Fruit fly (Drosophila melanogaster) whole organism, embryonic: ENCODE measurements around the gene Zwilch.
A peak's percentile ranks its signal among the peaks of the same experiment; 100 is the strongest.

Experiments
- BEAF-32 ChIP-seq: fragments of 200-800 bp; sonication (Bioruptor generic); optimal IDR thresholded peaks from 3 replicates; lab custom pipeline; 2017; ENCODE audit warnings: missing biosample characterization, missing genetic modification characterization, mild to moderate bottlenecking, moderate library complexity, missing genetic modification reagents
- CG10209 ChIP-seq: fragments of 200-800 bp; sonication (Bioruptor generic); optimal IDR thresholded peaks from 3 replicates; lab custom pipeline; 2017; ENCODE audit warnings: missing biosample characterization, mild to moderate bottlenecking, missing genetic modification characterization, missing genetic modification reagents
- CG10274 ChIP-seq: fragments of 200-800 bp; sonication (Bioruptor generic); optimal IDR thresholded peaks from 3 replicates; lab custom pipeline; 2017; ENCODE audit warnings: missing biosample characterization, mild to moderate bottlenecking, missing genetic modification characterization
- CG10431 ChIP-seq: fragments of 200-800 bp; sonication (Bioruptor generic); optimal IDR thresholded peaks from 3 replicates; lab custom pipeline; 2018; ENCODE audit warnings: missing biosample characterization, mild to moderate bottlenecking, missing genetic modification characterization
- CG10959 ChIP-seq: fragments of 200-800 bp; sonication (Bioruptor generic); IDR thresholded peaks from 2 replicates; pipeline ENCODE4 v1.3.6; 2022; ENCODE audit warnings: missing biosample characterization, missing genetic modification characterization
- CG11695 ChIP-seq: fragments of 200-800 bp; sonication (Bioruptor generic); IDR thresholded peaks from 3 replicates; pipeline ENCODE4 v1.3.6; 2022; ENCODE audit warnings: missing biosample characterization, missing genetic modification characterization
- CG11696 ChIP-seq: fragments of 200-800 bp; sonication (Bioruptor generic); IDR thresholded peaks from 2 replicates; pipeline ENCODE4 v1.3.6; 2022; ENCODE audit warnings: missing biosample characterization, missing genetic modification characterization
- CG11723 ChIP-seq: fragments of 200-800 bp; sonication (Bioruptor generic); optimal IDR thresholded peaks from 2 replicates; lab custom pipeline; 2017; ENCODE audit warnings: missing biosample characterization, mild to moderate bottlenecking, missing genetic modification characterization
- CG14014 ChIP-seq: fragments of 200-800 bp; sonication (Bioruptor generic); IDR thresholded peaks from 2 replicates; pipeline ENCODE4 v1.3.6; 2022; ENCODE audit warnings: missing biosample characterization, missing genetic modification characterization
- CG14710 ChIP-seq: fragments of 200-800 bp; sonication (Bioruptor generic); optimal IDR thresholded peaks from 3 replicates; lab custom pipeline; 2019; ENCODE audit warnings: missing biosample characterization, mild to moderate bottlenecking, missing genetic modification characterization, moderate library complexity
- CG14965 ChIP-seq: fragments of 200-800 bp; sonication (Bioruptor generic); optimal IDR thresholded peaks from 2 replicates; lab custom pipeline; 2016; ENCODE audit warnings: missing biosample characterization, missing genetic modification characterization, borderline replicate concordance
- CG15479 ChIP-seq: fragments of 200-800 bp; sonication (Bioruptor generic); optimal IDR thresholded peaks from 3 replicates; lab custom pipeline; 2019; ENCODE audit warnings: missing biosample characterization, mild to moderate bottlenecking, missing genetic modification characterization, moderate library complexity
- CG16779 ChIP-seq: fragments of 200-800 bp; sonication (Bioruptor generic); IDR thresholded peaks from 2 replicates; pipeline ENCODE4 v1.3.6; 2022; ENCODE audit warnings: missing biosample characterization, missing genetic modification characterization
- CG31224 ChIP-seq: fragments of 200-800 bp; sonication (Bioruptor generic); IDR thresholded peaks from 2 replicates; pipeline ENCODE4 v1.3.6; 2022; ENCODE audit warnings: missing biosample characterization, missing genetic modification characterization
- CG3163 ChIP-seq: fragments of 200-800 bp; sonication (Bioruptor generic); optimal IDR thresholded peaks from 3 replicates; lab custom pipeline; 2016; ENCODE audit warnings: missing biosample characterization, missing genetic modification characterization
- CG3847 ChIP-seq: fragments of 200-800 bp; sonication (Bioruptor generic); IDR thresholded peaks from 2 replicates; pipeline ENCODE4 v1.3.6; 2022; ENCODE audit warnings: missing biosample characterization, missing genetic modification characterization
- CG8924 ChIP-seq: fragments of 200-800 bp; optimal IDR thresholded peaks from 3 replicates; lab custom pipeline; 2019; ENCODE audit warnings: missing biosample characterization, mild to moderate bottlenecking, missing genetic modification characterization, moderate library complexity
- CHES-1-like ChIP-seq: fragments of 200-800 bp; sonication (Bioruptor generic); optimal IDR thresholded peaks from 2 replicates; lab custom pipeline; 2016; ENCODE audit warnings: missing biosample characterization, missing genetic modification characterization
- ERR ChIP-seq: fragments of 200-800 bp; sonication (Bioruptor generic); optimal IDR thresholded peaks from 2 replicates; lab custom pipeline; 2016; ENCODE audit warnings: missing biosample characterization, missing genetic modification characterization
- Elba2 ChIP-seq: fragments of 200-800 bp; sonication (Bioruptor generic); optimal IDR thresholded peaks from 3 replicates; lab custom pipeline; 2016; ENCODE audit warnings: missing biosample characterization, missing genetic modification characterization
- HmgZ ChIP-seq: fragments of 200-800 bp; sonication (Bioruptor generic); optimal IDR thresholded peaks from 2 replicates; lab custom pipeline; 2018; ENCODE audit warnings: missing biosample characterization, mild to moderate bottlenecking, missing genetic modification characterization
- Hr51 ChIP-seq, 2 experiments: fragments of 200-800 bp; sonication (Bioruptor generic); optimal IDR thresholded peaks; 2 replicates in 1 of 2; 3 replicates in 1 of 2; lab custom pipeline; 2016 to 2018; ENCODE audit warnings: missing biosample characterization in 2 of 2, missing genetic modification characterization in 2 of 2, mild to moderate bottlenecking in 1 of 2, moderate library complexity in 1 of 2
- MESR4 ChIP-seq: fragments of 200-800 bp; sonication (Bioruptor generic); optimal IDR thresholded peaks from 2 replicates; lab custom pipeline; 2018; ENCODE audit warnings: missing biosample characterization, mild to moderate bottlenecking, missing genetic modification characterization, moderate library complexity
- Max ChIP-seq: fragments of 200-800 bp; sonication (Bioruptor generic); optimal IDR thresholded peaks from 2 replicates; lab custom pipeline; 2016; ENCODE audit warnings: missing biosample characterization, mild to moderate bottlenecking, missing genetic modification characterization
- Neu2 ChIP-seq: fragments of 200-800 bp; sonication (Bioruptor generic); optimal IDR thresholded peaks from 3 replicates; lab custom pipeline; 2016; ENCODE audit warnings: missing biosample characterization, missing genetic modification characterization, borderline replicate concordance
- Nf-YB ChIP-seq: fragments of 200-800 bp; sonication (Bioruptor generic); optimal IDR thresholded peaks from 3 replicates; lab custom pipeline; 2019; ENCODE audit warnings: missing biosample characterization, mild to moderate bottlenecking, missing genetic modification characterization, moderate library complexity
- Poxn ChIP-seq: fragments of 200-800 bp; sonication (Bioruptor generic); IDR thresholded peaks from 2 replicates; pipeline ENCODE4 v1.3.6; 2022; ENCODE audit warnings: missing biosample characterization, missing genetic modification characterization
- Rfx ChIP-seq: fragments of 200-800 bp; sonication (Bioruptor generic); IDR thresholded peaks from 2 replicates; pipeline ENCODE4 v1.3.6; 2022; ENCODE audit warnings: missing biosample characterization, missing genetic modification characterization
- Usf ChIP-seq: fragments of 200-800 bp; sonication (Bioruptor generic); optimal IDR thresholded peaks from 2 replicates; lab custom pipeline; 2017; ENCODE audit warnings: missing genotype, missing biosample characterization, missing genetic modification characterization
- abd-A ChIP-seq: fragments of 200-800 bp; sonication (Bioruptor generic); optimal IDR thresholded peaks from 3 replicates; lab custom pipeline; 2019; ENCODE audit warnings: missing biosample characterization, mild to moderate bottlenecking, missing genetic modification characterization, moderate library complexity
- ara ChIP-seq: fragments of 200-800 bp; sonication (Bioruptor generic); IDR thresholded peaks from 2 replicates; pipeline ENCODE4 v1.3.6; 2022; ENCODE audit warnings: missing biosample characterization, missing genetic modification characterization
- bbx ChIP-seq: fragments of 200-800 bp; sonication (Bioruptor generic); IDR thresholded peaks from 2 replicates; pipeline ENCODE4 v1.3.6; 2022; ENCODE audit warnings: missing biosample characterization, missing genetic modification characterization; ENCODE audit not compliant: partially characterized antibody
- crp ChIP-seq, 2 experiments: fragments of 200-800 bp; sonication (Bioruptor generic); optimal IDR thresholded peaks; 2 replicates in 1 of 2; 3 replicates in 1 of 2; lab custom pipeline; 2017; ENCODE audit warnings: missing biosample characterization in 2 of 2, missing genetic modification characterization in 2 of 2, mild to moderate bottlenecking in 1 of 2, moderate library complexity in 1 of 2
- dati ChIP-seq: fragments of 200-800 bp; sonication (Bioruptor generic); IDR thresholded peaks from 2 replicates; pipeline ENCODE4 v1.3.6; 2022; ENCODE audit warnings: missing biosample characterization, missing genetic modification characterization
- dmrt99B ChIP-seq: fragments of 200-800 bp; sonication (Bioruptor generic); optimal IDR thresholded peaks from 2 replicates; lab custom pipeline; 2018; ENCODE audit warnings: missing biosample characterization, mild to moderate bottlenecking, missing genetic modification characterization, moderate library complexity
- gem ChIP-seq: fragments of 200-800 bp; sonication (Bioruptor generic); optimal IDR thresholded peaks from 2 replicates; lab custom pipeline; 2019; ENCODE audit warnings: missing biosample characterization, mild to moderate bottlenecking, missing genetic modification characterization, moderate library complexity
- ham ChIP-seq: fragments of 200-800 bp; sonication (Bioruptor generic); IDR thresholded peaks from 2 replicates; pipeline ENCODE4 v1.3.6; 2022; ENCODE audit warnings: missing biosample characterization, missing genetic modification characterization
- hkb ChIP-seq, 2 experiments: fragments of 200-800 bp in 1 of 2; fragments of >200 bp in 1 of 2; sonication (Bioruptor generic) in 1 of 2; IDR thresholded peaks in 1 of 2; optimal IDR thresholded peaks in 1 of 2; 2 replicates each; pipeline versions ENCODE4 v1.3.6 to Lab custom; 2017 to 2022; ENCODE audit warnings: missing biosample characterization in 1 of 2, missing genetic modification characterization in 1 of 2
- ind ChIP-seq: fragments of 200-800 bp; sonication (Bioruptor generic); optimal IDR thresholded peaks from 3 replicates; lab custom pipeline; 2016; ENCODE audit warnings: missing biosample characterization, missing genetic modification characterization
- inv ChIP-seq: fragments of 200-800 bp; sonication (Bioruptor generic); IDR thresholded peaks from 2 replicates; pipeline ENCODE4 v1.3.6; 2022; ENCODE audit warnings: missing biosample characterization, missing genetic modification characterization; ENCODE audit not compliant: partially characterized antibody
- kah ChIP-seq: fragments of 200-800 bp; sonication (Bioruptor generic); optimal IDR thresholded peaks from 2 replicates; lab custom pipeline; 2018; ENCODE audit warnings: missing biosample characterization, mild to moderate bottlenecking, missing genetic modification characterization
- lola ChIP-seq, 3 experiments: fragments of >200 bp in 2 of 3; fragments of 200-800 bp in 1 of 3; sonication (Bioruptor generic) in 1 of 3; optimal IDR thresholded peaks; 2 replicates each; lab custom pipeline; 2017 to 2019; ENCODE audit warnings: missing biosample characterization in 3 of 3, missing genetic modification characterization in 3 of 3, mild to moderate bottlenecking in 1 of 3, moderate library complexity in 1 of 3
- pan ChIP-seq, 4 experiments: fragments of >200 bp in 3 of 4; fragments of 200-800 bp in 1 of 4; sonication (Bioruptor generic) in 1 of 4; optimal IDR thresholded peaks in 3 of 4; IDR thresholded peaks in 1 of 4; 2 replicates each; pipeline versions ENCODE4 v1.3.6 to Lab custom; 2017 to 2022; ENCODE audit warnings: missing biosample characterization in 2 of 4, missing genetic modification characterization in 2 of 4, mixed read lengths in 1 of 4
- scrt ChIP-seq: fragments of 200-800 bp; sonication (Bioruptor generic); optimal IDR thresholded peaks from 2 replicates; lab custom pipeline; 2018; ENCODE audit warnings: missing biosample characterization, mild to moderate bottlenecking, missing genetic modification characterization, moderate library complexity
- seq ChIP-seq: fragments of 200-800 bp; sonication (Bioruptor generic); IDR thresholded peaks from 2 replicates; pipeline ENCODE4 v1.3.6; 2022; ENCODE audit warnings: missing biosample characterization, missing genetic modification characterization
- ssp ChIP-seq: fragments of 200-800 bp; sonication (Bioruptor generic); IDR thresholded peaks from 2 replicates; pipeline ENCODE4 v1.3.6; 2022; ENCODE audit warnings: missing biosample characterization, missing genetic modification characterization
- ttk ChIP-seq: fragments of 200-800 bp; sonication (Bioruptor generic); IDR thresholded peaks from 2 replicates; pipeline ENCODE4 v2.1.2; 2022; ENCODE audit warnings: missing biosample characterization, missing genetic modification characterization
- usp ChIP-seq: fragments of >200 bp; optimal IDR thresholded peaks from 2 replicates; lab custom pipeline; 2017; ENCODE audit warnings: missing biosample characterization, missing genetic modification characterization

The Zwilch gene

DNA sequence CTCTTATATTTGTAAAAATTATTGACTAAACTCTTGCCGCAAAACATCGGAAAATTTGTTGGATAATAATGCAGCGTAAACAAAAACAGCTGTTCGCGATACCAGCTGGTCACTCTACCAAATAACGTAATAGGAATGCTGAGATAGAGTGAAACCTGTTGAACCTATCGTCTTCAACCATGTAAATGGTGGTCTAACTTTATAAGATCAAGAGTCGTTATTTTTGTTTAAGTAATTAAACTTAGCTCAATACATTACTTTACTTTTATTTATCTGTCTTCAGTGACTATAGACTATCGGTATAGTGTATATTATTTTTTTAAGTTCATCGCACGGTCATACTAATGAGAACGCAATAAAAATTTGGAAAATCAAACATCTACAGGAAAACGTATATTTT is 41.6 kb upstream of the Zwilch start, which contains the start of the genes CG1750 and spn-F (continued):
- no peak for TF ChIP-seq Rfx (GFP tag; lab: Robert Waterston, UW)
- no peak for TF ChIP-seq ara (GFP tag; lab: Robert Waterston, UW)
- TF ChIP-seq CG10431, result no peak
- peak; percentile 39 for TF ChIP-seq HmgZ (tag; lab: Kevin White, UChicago)
- no peak for TF ChIP-seq abd-A (tag; lab: Kevin White, UChicago)
- no peak for TF ChIP-seq CG10959
- no peak for TF ChIP-seq dmrt99B (tag; lab: Kevin White, UChicago)
- peak; percentile 66 for TF ChIP-seq Elba2 (GFP tag; lab: Kevin White, UChicago)
- no peak for TF ChIP-seq CHES-1-like
- no peak for TF ChIP-seq Max (GFP tag; lab: Kevin White, UChicago)
- no peak for TF ChIP-seq seq (GFP tag; lab: Robert Waterston, UW)
- TF ChIP-seq gem (tag; lab: Kevin White, UChicago), result no peak
- peak; percentile 91 for TF ChIP-seq scrt
- peak; percentile 82 for TF ChIP-seq BEAF-32 (GFP tag; lab: Kevin White, UChicago)
- no peak for TF ChIP-seq CG11723 (GFP tag; lab: Kevin White, UChicago)
- TF ChIP-seq CG14014 (GFP tag; lab: Robert Waterston, UW), result no peak
- no peak for TF ChIP-seq MESR4 (GFP tag; lab: Kevin White, UChicago)
- no peak for TF ChIP-seq CG16779 (GFP tag; lab: Robert Waterston, UW)
- TF ChIP-seq crp (GFP tag; optimal IDR thresholded peaks at IDR 0.05; lab: Kevin White, UChicago), result peak; percentile 81 to 95
- TF ChIP-seq CG14965, result no peak
- no peak for TF ChIP-seq Neu2
- TF ChIP-seq CG3163, result no peak
- TF ChIP-seq kah (GFP tag; lab: Kevin White, UChicago), result peak; percentile 2
- TF ChIP-seq ssp, result no peak
- TF ChIP-seq usp (GFP tag; lab: Kevin White, UChicago), result no peak
- TF ChIP-seq pan (optimal IDR thresholded peaks at IDR 0.05; lab: Kevin White, UChicago), result no peak
- no peak for TF ChIP-seq pan (GFP tag; optimal IDR thresholded peaks at IDR 0.05 in 1 of 2, IDR thresholded peaks at IDR 0.05 in 1 of 2)
- TF ChIP-seq inv, result peak; percentile 56
- no peak for TF ChIP-seq ttk (GFP tag; lab: Robert Waterston, UW)
- no peak for TF ChIP-seq Usf (GFP tag; lab: Kevin White, UChicago)
- no peak for TF ChIP-seq CG31224
- TF ChIP-seq bbx (GFP tag; lab: Robert Waterston, UW), result peak; percentile 48; the same call in 1 of the 2 replicates
- TF ChIP-seq, all 482 proteins: peak for 59

DNA sequence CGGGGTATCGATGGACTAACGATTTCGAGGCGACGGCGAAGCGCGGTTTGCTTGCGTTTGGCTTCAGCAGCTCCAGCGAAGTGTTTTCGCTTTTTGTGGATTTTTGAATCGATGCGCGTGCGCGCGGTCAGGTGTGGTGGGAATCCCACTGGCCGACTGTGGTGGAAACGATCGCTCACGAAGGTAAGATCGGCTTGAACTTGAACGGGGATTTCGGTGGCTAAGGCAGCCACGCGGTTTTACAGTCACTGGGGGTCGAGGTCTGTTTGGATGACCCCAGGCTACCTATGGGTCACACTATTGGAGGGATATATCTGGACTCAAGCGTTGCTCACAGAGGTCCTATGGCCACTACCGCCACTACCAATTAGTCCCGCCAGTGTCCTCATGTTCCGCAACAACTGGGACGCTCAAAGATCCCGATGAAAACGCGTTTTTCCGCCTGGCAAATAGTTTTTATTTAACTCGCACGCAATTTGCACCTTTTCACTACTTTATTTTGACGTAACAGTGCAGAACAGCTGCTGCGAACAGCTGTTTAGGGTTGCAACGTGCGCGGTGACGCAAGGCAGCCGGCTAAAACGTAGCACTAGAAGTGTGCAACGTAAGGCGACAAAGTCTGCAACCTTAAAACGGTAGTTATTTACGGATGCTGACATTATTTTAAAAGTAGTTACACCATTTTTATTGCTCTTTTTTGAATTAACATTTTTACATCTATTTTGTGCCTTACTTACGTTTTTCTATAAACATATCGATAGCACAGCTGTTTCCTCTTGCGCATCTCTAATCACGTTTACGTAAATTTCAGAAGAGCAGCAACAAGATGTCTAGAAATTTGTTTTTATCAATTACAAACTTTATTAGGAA is 39.2 kb upstream of the Zwilch start, which contains the start of the genes qless and mRpL32:
qless (minus strand) TSS at position 516 of the 870 bp plus-strand sequence.
mRpL32 (plus strand) TSS at position 780 of the 870 bp plus-strand sequence.
- peak; percentile 78; the same call in 2 of the 3 replicates for TF ChIP-seq CG11695 (GFP tag; lab: Robert Waterston, UW)
- peak; percentile 74 for TF ChIP-seq CG14710 (tag; lab: Kevin White, UChicago)
- TF ChIP-seq CG11696, result peak; percentile 50; the same call in 1 of the 2 replicates
- TF ChIP-seq Poxn (GFP tag; lab: Robert Waterston, UW), result no peak
- TF ChIP-seq CG3847, result peak; percentile 34
- TF ChIP-seq CG10274 (GFP tag; lab: Kevin White, UChicago), result no peak
- peak; percentile 40 for TF ChIP-seq CG8924
- TF ChIP-seq ham, result no peak
- TF ChIP-seq ERR (GFP tag; lab: Kevin White, UChicago), result peak; percentile 60
- TF ChIP-seq Nf-YB (GFP tag; lab: Kevin White, UChicago), result no peak
- peak in 1 of 3 experiments; percentile 34 for TF ChIP-seq lola (GFP tag; optimal IDR thresholded peaks at IDR 0.05; lab: Kevin White, UChicago)
- no peak for TF ChIP-seq CG10209 (GFP tag; lab: Kevin White, UChicago)
- peak; percentile 70 for TF ChIP-seq dati
- peak; percentile 83 for TF ChIP-seq ind (GFP tag; lab: Kevin White, UChicago)
- TF ChIP-seq hkb (optimal IDR thresholded peaks at IDR 0.05; lab: Kevin White, UChicago), result no peak
- peak; percentile 80 for TF ChIP-seq hkb (GFP tag; IDR thresholded peaks at IDR 0.05; lab: Robert Waterston, UW)
- TF ChIP-seq Hr51 (GFP tag; optimal IDR thresholded peaks at IDR 0.05; lab: Kevin White, UChicago), result no peak
- peak; percentile 56 for TF ChIP-seq CG15479 (GFP tag; lab: Kevin White, UChicago)
